Fruit fly (Drosophila melanogaster): ENCODE measurements around the gene Gapdh2.

DNA sequence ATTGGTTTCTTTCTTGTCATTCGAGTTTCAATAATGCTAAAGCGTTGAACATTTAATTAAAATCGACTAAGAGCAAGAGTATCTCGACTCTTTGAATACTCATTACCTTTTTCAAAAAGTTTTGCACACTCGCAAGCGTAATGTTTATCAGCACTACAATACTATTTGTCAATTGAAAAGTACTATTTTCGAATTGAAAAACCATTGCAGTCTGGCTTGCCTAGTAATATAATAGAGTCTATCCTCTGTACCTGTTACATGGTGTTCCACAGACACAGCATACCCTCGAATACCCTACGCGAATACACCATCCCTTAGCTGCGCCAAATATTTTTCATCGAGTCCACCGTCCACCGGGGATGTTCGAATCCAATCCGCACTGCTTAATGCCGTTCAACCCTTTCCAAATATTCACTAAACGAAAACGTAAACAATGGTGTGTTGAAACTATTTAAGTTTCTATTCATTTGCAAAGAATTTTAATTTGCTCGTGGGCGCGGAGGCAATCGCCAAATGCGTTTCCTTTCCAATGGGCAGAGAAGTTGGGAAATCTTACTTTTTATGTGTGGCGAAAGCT, 49.2 kb upstream of the Gapdh2 start:
- no peak for TF ChIP-seq Meics (GFP tag; optimal IDR thresholded peaks at IDR 0.05)
- 0 out of 2 replicates have a peak, but pooled peaks have one; percentile 21 for TF ChIP-seq ap (GFP tag; IDR thresholded peaks at IDR 0.05)
- TF ChIP-seq sens (GFP tag), result peak; percentile 89
- TF ChIP-seq wor (GFP tag; IDR thresholded peaks at IDR 0.05), result no peak
